Worm (Caenorhabditis elegans): ENCODE results near the gene W06F12.3.
A peak's percentile ranks its signal among the peaks of the same experiment; 100 is the strongest.

DNA sequence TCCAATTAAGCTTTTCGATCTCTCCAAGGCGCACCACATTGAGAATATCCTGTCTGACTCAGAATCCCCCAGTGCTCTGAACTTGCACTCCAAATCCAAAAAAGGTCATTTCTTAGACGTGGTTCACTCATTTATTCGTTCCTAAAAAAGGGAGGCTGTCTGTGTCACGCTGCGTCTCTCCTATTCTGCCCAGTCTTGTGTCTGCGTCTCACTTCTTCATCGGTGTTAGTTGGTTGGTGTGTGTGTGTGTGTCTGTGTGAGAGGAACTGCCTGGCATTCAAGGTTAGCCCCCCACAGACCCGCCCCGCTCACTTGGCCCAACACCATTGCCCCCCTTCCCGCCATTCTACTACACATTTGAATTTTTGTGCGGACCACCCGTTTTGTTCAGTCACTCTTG, 17.3 kb upstream of the W06F12.3 start:
- TF ChIP-seq pha-4 (tag; optimal IDR thresholded peaks at IDR 0.05), result peak; percentile 55
- peak; percentile 56 for TF ChIP-seq lin-13 (tag; optimal IDR thresholded peaks at IDR 0.05)
- TF ChIP-seq elt-3 (tag; optimal IDR thresholded peaks at IDR 0.05), result no peak
- TF ChIP-seq ceh-39 (tag; optimal IDR thresholded peaks at IDR 0.05), result no peak
- TF ChIP-seq unc-39 (tag; optimal IDR thresholded peaks at IDR 0.05), result no peak
- TF ChIP-seq mab-5 (tag; optimal IDR thresholded peaks at IDR 0.05), result no peak
- peak; percentile 17 for TF ChIP-seq sptf-1 (tag; optimal IDR thresholded peaks at IDR 0.05)

Data from whole organism, mixed stage, embryonic.